Fruit fly (Drosophila melanogaster) whole organism, larva: ENCODE measurements around the gene Neto.

Source experiments
- noc ChIP-seq: fragments of 200-800 bp; sonication (Bioruptor generic); optimal IDR thresholded peaks from 3 replicates; lab custom pipeline; 2019; ENCODE audit warnings: missing biosample characterization, mild to moderate bottlenecking, missing genetic modification characterization, moderate library complexity

Neto gene

DNA sequence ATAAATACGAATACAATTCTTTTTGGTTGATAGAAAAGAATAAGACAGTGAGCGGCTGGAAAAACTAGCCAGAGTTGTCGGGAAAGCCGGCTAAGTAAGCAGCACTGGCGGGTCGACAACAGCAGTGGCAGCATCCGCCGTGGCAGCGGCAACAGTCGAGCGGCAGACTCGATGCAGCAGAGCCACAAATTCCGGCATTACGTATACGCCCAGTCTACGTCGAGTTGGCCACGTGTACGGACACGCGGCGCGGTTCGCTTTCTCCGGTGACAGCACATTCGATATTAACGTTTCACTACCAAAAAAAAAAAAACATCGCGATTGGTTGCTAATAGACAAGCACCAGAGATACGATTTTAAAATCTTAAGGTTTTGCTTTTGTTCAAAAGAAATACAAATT is at the start of gene Neto:
Gene Neto (plus strand): TSS at position 209 of the 400 bp plus-strand sequence.
- no peak for TF ChIP-seq noc (tag; lab: Kevin White, UChicago)

DNA sequence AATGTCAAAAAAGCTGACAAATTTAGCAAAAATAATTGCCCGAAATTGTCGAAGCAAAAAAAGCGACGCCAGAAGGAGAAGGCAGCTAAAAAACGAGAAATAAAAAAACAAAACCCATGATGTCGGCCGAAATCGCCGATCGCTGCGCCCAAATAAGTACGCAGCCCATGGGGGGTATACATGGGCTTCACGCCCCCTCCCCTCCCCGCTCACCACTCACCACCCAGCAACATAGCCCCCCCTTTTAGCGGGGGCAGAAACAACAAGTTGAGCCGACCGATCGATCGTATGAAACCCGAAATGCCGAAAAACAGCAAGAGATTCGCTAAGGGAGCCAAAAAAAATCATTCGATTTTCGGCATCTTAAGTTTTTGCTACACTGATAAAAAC is 49.7 kb upstream of the Neto start:
- TF ChIP-seq noc (tag; lab: Kevin White, UChicago) = no peak

DNA sequence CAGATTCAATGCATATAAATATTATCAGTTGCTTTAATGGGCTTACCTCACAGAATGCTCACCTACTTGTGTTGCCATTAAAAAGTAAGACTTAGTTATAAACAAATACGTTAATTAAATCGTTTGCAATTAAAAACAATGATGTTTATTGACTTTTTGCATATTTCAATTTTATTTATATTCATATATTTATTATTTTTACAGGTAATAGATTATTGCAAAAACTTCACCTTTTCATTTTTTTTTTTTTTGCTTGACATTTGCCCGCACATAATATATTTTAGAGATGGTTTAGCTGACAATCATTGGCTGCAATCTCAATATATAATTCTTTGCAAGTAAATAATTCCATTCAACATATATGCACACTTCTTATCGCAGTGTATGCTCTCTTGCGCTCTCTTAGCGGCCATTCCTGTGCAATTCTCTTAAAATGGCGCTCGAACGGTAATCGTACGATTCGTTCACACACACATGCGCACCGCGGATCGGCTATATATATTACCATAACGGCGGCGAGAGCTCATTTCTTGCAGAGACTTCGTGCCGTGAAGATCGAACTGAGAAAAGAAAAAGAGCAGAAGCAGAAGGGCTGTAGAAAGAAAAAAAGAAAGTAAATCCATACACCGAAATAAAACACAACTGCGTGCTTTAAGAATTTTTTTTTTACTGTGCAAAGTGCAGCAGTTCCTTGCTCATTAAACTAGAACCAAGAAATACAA is 49.2 kb upstream of the Neto start, which contains the start of gene Bcat:
Gene Bcat (plus strand): TSS at position 522 of the 722 bp plus-strand sequence.
- TF ChIP-seq noc (tag; lab: Kevin White, UChicago) = peak; percentile 84

DNA sequence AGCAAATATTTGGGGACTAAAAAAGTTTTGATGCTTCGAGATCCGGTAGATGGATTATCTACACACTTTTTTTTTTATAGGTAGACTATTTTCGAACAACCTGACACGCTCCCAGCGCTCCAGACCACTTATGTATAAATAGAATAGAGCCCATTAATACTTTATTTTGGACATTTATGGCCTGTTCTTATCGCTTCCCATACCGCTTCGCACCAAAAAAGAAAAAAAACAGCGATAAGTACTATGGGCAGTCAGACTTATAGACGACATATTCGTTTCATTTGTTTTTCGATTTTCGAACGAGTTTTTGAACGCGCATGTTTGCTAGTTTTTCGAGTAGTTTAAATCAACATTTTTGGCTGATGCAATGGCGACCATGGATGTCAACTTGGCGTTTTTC is 48.1 kb upstream of the Neto start:
- peak; percentile 62 for TF ChIP-seq noc (tag; lab: Kevin White, UChicago)

DNA sequence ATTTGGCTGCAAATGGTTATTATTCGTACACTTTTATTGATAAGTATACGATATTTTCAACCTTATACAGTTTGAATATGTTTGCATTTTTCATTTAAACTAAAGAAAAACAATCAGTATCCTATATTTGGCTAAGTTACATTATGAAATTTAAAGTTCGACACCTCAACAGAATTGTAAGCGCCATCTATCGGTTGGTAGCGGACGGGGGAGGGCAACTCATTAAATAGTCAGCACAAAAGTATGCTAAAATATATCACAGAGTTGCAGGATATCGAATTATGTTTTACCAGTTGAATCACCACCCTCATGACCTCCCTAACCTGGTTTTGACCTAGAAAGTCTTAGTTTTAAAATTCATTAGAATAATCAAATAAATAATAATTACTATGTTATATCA is 44.5 kb upstream of the Neto start:
- no peak for TF ChIP-seq noc (tag; lab: Kevin White, UChicago)

DNA sequence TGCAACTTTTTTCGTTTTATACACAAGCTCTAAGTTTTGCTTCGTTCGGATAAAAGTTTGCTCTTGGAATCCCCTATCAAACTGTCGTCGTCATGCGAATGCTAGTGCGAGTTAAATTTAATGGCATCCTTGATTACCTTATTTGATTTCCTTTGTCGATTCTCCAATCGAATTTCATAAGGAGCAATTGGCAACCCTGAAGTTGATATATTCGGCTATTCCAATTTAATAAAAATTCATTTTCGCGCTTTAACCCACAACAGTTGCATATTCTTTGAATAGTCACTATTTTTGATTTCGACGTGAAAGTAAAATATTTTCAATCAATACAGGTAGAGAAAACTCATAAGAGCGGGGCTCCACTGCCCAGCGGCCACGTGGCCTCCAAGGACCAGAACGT is 42.9 kb upstream of the Neto start, which contains the start of gene CG12725:
Gene CG12725 (minus strand): TSS at position 101 of the 400 bp plus-strand sequence.
- no peak for TF ChIP-seq noc (tag; lab: Kevin White, UChicago)

DNA sequence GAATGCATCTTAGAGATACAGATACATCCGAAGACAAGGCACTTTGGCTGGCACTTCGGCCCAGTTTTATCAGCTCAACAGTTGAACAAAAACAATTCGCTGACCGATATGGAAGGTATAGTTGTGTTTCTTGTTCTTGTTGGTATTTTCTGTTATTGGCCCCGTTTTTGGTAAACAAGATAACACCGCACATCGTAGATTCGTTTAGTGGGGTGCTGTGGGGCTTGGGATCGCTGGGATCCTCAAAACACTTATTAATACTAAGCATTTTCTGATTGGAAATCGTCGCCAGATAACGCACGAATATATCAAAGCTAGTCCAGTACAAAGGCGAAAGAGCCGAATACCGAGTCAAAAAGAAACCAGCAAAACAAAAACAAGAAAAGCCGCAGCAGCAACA is 42.1 kb upstream of the Neto start:
- TF ChIP-seq noc (tag; lab: Kevin White, UChicago) = no peak

DNA sequence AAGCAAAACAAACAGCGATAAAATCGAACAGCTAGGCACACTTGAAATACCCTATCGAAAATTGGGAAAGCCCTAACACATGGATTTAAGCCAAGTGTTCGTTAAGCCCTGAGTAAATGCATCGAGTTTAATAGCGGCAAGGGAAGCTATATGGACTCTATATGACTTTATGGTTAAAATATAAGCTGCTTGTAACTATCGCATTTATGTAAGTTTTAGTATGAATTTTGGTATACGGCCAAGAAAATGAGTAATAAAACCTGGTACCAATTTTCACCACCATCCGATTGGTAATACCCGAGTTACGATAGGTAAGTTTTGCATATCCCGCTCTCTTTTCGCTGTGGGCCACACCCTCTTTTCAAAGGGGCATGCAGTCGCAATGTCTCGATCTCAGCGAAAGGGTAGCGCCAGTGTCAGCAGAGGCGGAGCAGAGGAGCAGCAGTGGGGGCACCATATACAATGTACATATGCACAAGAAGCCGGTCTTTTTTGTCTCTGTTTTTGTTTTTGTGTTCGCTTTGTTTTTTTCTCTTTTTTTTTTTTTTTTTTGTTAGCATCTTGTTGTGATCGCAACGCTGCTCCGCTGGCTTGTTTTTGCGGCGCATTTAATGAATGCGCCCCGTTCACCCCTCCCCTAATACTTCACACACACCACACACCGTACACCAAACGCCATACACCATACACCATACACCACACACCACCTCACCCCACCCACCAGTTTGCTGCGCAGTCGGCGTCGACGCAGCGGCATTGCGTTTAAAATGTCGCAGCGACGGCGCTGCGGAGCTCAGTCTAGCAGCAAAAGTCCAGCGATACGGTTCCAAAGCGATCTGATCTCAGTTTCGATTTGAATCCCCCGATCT is 41.5 kb upstream of the Neto start, which contains the start of gene GstT4:
Gene GstT4 (plus strand): TSS at position 788 of the 869 bp plus-strand sequence.
- peak; percentile 19 for TF ChIP-seq noc (tag; lab: Kevin White, UChicago)

DNA sequence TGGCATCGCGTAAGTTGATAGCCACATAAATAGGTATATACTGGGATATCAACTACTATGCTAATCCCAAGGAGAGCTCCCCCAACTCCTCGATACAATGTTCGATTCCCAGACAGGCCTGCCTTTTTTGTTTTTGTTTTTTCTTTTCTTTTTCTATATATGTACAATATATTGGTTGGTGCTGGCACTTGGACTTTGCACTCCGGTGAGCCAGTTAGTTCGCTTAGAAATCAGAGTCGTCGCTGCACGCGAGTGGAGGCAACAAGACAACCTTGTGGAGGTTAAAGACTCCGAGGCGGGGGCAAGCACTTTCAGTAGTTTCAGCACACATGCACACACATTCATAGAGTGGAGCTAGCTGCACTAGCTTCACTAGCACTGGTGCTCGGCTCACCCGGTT is 39.4 kb upstream of the Neto start:
- no peak for TF ChIP-seq noc (tag; lab: Kevin White, UChicago)

DNA sequence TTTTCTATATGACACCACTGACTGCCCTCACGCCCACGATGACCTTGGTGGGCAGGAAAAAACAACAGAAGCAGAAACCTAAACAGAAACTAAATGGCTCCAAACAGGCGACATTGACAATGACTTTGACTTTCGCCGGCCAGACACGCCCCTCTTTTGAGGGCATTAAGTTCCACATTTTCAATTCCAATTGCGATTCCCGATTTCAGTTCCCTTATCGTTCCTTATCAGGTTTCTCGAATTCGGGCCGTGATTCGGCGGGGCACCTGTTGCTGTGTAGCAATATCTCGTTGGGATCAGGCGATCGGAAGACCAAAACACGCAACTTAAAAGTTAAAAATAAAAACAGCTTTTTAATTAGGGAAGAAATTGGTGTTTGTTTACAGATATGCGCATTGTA is 38.0 kb upstream of the Neto start:
- no peak for TF ChIP-seq noc (tag; lab: Kevin White, UChicago)

DNA sequence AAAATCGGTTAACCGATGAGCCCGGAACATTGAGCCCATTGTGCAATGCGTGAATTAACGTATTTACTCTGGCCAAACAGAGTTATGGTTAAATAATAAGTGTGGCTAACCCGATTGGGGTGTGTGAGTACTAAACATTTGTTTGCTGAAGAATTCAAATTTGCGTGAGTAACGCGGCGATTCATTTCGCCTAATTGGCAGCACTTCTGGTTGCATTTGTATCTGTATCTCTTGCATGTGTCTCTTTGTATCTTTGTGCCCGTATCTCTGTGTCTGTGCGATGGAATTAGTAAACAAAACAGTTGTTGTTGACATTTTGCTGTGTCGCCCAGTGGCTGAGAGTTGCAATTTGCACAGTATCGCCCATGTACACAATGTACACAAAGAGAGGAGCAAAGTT is 34.8 kb upstream of the Neto start:
- TF ChIP-seq noc (tag; lab: Kevin White, UChicago) = no peak

DNA sequence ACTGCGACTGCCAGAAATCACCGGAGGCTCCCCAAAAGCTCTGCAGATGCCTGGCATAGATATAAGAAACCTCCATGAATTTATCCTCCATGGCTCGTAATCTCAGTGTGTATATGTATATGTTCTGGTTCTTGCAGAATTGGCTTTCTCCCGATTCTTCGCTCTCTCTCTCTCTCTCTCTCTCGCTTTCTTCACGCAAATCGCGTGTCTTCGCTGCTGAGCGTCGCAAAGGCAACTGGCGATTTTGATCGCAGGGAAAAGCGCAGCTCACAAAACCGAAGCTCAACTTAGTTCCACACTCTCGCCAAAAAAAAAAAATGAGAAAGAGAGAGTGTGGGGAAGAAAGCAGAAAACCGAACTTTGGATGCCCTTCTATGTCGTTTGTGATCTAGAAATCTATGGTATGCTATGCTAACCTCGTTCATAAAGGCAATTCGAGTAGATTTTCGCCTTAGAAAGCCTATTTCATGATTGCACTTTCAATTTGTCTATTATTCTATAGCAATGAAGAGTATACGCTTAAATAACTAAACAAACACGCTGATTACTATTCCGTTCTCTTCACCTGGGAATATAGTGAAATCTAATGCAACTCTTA is 34.2 kb upstream of the Neto start:
- no peak for TF ChIP-seq noc (tag; lab: Kevin White, UChicago)

DNA sequence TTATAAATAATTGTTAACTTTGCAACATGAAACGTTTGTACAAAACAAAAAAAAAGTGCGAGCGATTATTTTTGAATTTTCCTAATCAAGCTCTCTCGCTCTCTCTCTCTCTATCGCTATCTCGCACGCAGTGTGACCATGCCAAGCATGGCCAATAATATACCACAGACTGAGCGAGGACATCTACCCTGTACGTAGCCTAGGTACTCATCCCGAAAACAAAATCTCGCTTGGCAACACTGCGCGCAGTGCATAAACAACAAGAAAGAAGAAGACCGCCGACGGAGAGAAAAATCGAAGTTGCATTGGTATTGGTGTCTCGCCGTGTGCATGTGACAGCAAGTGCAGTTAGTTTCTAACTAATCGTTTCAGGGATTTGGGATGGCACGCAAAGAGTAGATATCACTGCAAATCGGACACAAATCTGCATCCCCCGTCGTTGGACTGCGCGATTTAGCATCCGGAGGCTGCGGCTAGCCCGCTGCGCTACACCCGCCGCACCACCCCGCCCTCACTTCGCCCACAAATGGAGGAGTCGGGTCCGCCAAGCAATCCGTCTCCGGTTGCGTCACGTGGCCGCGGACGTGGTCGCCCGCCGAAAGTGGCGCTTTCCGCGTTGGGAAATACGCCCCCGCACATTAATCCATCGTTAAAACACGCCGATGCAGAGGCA is 32.6 kb upstream of the Neto start, which contains the start of the genes CG1998 and Set2:
Gene CG1998 (minus strand): TSS at position 134 of the 673 bp plus-strand sequence.
Gene Set2 (plus strand): TSS at position 302 of the 673 bp plus-strand sequence.
- no peak for TF ChIP-seq noc (tag; lab: Kevin White, UChicago)

DNA sequence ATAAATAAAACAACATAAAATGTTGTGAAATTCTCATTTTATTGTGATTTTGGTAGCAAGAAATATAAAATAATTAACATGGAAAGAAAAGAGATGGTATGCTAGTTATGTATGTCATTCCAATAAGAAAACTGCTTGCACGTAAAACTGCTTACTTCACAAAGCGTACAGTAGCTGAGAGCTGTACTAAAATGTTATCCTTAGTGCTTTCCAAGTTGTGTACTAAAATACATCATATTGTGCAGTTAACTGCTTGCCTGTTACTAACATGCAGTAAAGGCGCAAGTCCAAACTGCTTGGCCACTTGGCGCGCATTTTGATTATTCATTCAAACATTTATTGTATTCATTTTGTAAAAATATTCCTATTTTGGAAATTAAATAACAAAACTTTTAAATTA is 24.6 kb upstream of the Neto start:
- no peak for TF ChIP-seq noc (tag; lab: Kevin White, UChicago)

DNA sequence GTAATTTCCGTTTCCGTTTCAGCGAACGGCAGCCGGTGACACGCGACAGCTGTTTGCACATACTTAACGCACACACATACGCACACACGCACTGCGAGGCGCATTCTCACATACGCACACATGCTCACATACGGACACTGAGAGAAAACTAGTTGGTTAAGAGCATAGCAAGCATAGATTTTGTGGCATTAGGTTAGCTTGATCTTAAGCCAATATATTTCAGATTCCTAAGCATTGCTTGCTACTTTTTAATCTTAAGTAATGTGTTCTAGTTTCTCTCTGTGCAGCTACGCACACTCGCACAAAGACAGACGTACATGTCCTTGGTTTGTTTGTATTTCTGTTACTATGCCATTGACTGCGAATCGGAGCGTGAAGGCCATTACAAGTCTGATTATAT is 11.6 kb upstream of the Neto start:
- TF ChIP-seq noc (tag; lab: Kevin White, UChicago) = no peak
